Fruit fly (Drosophila melanogaster) S2 (cell line): ENCODE results near the gene CG8010.

Experiments
- CG8478 ChIP-seq: fragments of >200 bp; optimal IDR thresholded peaks from 2 replicates; lab custom pipeline; 2018
- CTCF ChIP-seq, 2 experiments: fragments of >200 bp; optimal IDR thresholded peaks; 2 replicates each; lab custom pipeline; 2018

- TF ChIP-seq CTCF (optimal IDR thresholded peaks at IDR 0.05; lab: Kevin White, UChicago) = no peak
- no peak for TF ChIP-seq CG8478 (lab: Kevin White, UChicago)
These were observed 11.6 kb upstream of the CG8010 start, which contains the start of gene CG8028 for dm6 chrX:19280249-19280648.
